Worm (Caenorhabditis elegans) whole organism, midembryonic: ENCODE data around the gene abhd-5.1.

Experiments used
- cog-1 ChIP-seq: sonication (generic microtip); optimal IDR thresholded peaks from 2 replicates; lab custom pipeline; 2016; ENCODE audit warnings: missing genetic modification characterization, missing compliant biosample characterization
- flt-1 ChIP-seq: fragments of 200-800 bp; sonication (Bioruptor generic); IDR thresholded peaks from 2 replicates; pipeline ENCODE4 v1.3.6; 2022; ENCODE audit warnings: missing genetic modification characterization, missing compliant biosample characterization
- klf-2 ChIP-seq: fragments of 200-800 bp; sonication (Bioruptor generic); conservative IDR thresholded peaks from 2 replicates; pipeline ENCODE4 v1.3.6; 2022; ENCODE audit warnings: missing genetic modification reagents, missing genetic modification characterization, missing compliant biosample characterization
- ref-1 ChIP-seq: fragments of 200-800 bp; sonication (Bioruptor generic); conservative IDR thresholded peaks from 2 replicates; pipeline ENCODE4 v1.3.6; 2022; ENCODE audit warnings: missing genetic modification reagents, missing genetic modification characterization, missing compliant biosample characterization
- tab-1 ChIP-seq: fragments of 200-800 bp; sonication (Bioruptor generic); IDR thresholded peaks from 2 replicates; pipeline ENCODE4 v1.3.6; 2022; ENCODE audit warnings: missing genetic modification characterization, missing compliant biosample characterization

ce11 chrV:4823683-4824391 lies 23.6 kb upstream of the abhd-5.1 start:
- no peak for TF ChIP-seq cog-1
- TF ChIP-seq ref-1 (GFP tag; lab: Robert Waterston, UW) = no peak
- TF ChIP-seq flt-1 (GFP tag; lab: Robert Waterston, UW) = no peak
- no peak for TF ChIP-seq klf-2 (GFP tag; lab: Robert Waterston, UW)
- TF ChIP-seq tab-1 (GFP tag; lab: Robert Waterston, UW) = no peak
